Worm (Caenorhabditis elegans): ENCODE data around the gene str-150.

DNA sequence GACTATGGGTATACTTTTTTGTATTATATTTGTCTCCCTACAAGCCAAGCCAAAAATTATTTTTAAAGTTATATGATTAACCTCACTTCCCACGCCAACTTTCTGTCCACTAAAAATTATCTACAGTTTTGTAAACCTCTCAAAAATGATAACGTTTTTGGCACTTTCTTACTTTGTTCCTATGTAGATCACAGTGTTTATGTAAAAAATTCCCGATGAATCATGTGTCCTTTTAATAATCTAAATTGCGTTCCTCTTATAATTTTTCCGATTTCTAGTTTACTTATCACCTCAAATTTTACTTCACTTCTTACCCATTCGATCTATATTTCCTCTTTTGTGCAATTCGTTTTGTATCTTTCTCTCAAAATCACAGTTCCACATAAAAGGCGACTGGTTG, 21.2 kb downstream of the str-150 start:
- TF ChIP-seq ama-1 (optimal IDR thresholded peaks at IDR 0.05) (no peak), hmg-4 (GFP tag; optimal IDR thresholded peaks at IDR 0.05) (no peak), pes-1 (GFP tag; IDR thresholded peaks at IDR 0.05) (no peak), sea-1 (GFP tag; conservative IDR thresholded peaks at IDR 0.05) (no peak), aly-1 (tag; optimal IDR thresholded peaks at IDR 0.05) (no peak), ceh-36 (tag; optimal IDR thresholded peaks at IDR 0.05) (no peak), B0310.2 (tag; optimal IDR thresholded peaks at IDR 0.05) (no peak), tra-4 (tag; optimal IDR thresholded peaks at IDR 0.05) (no peak), tbx-37 (GFP tag; conservative IDR thresholded peaks at IDR 0.05) (no peak), flt-1 (GFP tag; IDR thresholded peaks at IDR 0.05) (no peak), F13C5.2 (tag; optimal IDR thresholded peaks at IDR 0.05) (no peak), scrt-1 (GFP tag; IDR thresholded peaks at IDR 0.05) (no peak), ets-7 (tag; optimal IDR thresholded peaks at IDR 0.05) (no peak), hmbx-1 (tag; optimal IDR thresholded peaks at IDR 0.05) (no peak)
